Worm (Caenorhabditis elegans) whole organism, L4 larva: ENCODE measurements around the gene col-17.

Source experiments
- F49E8.2 ChIP-seq: sonication (generic microtip); optimal IDR thresholded peaks from 2 replicates; lab custom pipeline; 2016; ENCODE audit warnings: missing compliant biosample characterization, mild to moderate bottlenecking, missing genetic modification characterization, borderline replicate concordance
- T20F7.1 ChIP-seq: fragments of 200-800 bp; sonication (Bioruptor generic); optimal IDR thresholded peaks from 2 replicates; lab custom pipeline; 2018; ENCODE audit warnings: mild to moderate bottlenecking, missing genetic modification characterization, missing compliant biosample characterization
- T26A8.4 ChIP-seq: fragments of 200-800 bp; sonication (Bioruptor generic); IDR thresholded peaks from 2 replicates; pipeline ENCODE4 v1.3.6; 2022; ENCODE audit warnings: missing genetic modification characterization, missing compliant biosample characterization
- ama-1 ChIP-seq: fragments of 150-350 bp; optimal IDR thresholded peaks from 2 replicates; lab custom pipeline; 2014; ENCODE audit warnings: inconsistent platforms, mixed read lengths
- ceh-20 ChIP-seq: fragments of 200-800 bp; sonication (Bioruptor generic); IDR thresholded peaks from 2 replicates; pipeline ENCODE4 v1.3.6; 2022; ENCODE audit warnings: missing genetic modification reagents, missing genetic modification characterization, missing compliant biosample characterization
- ceh-44 ChIP-seq: fragments of 200-800 bp; sonication (Bioruptor generic); IDR thresholded peaks from 2 replicates; pipeline ENCODE4 v1.3.6; 2022; ENCODE audit warnings: missing genetic modification reagents, missing genetic modification characterization, missing compliant biosample characterization
- ceh-82 ChIP-seq: sonication (generic microtip); optimal IDR thresholded peaks from 2 replicates; lab custom pipeline; 2017; ENCODE audit warnings: missing biosample characterization, missing genetic modification characterization
- ces-1 ChIP-seq: fragments of 150-350 bp; sonication (generic microtip); optimal IDR thresholded peaks from 4 replicates; lab custom pipeline; 2014; ENCODE audit warnings: missing biosample characterization, missing genetic modification reagents, missing genetic modification characterization
- daf-16 ChIP-seq, 3 experiments: sonication (generic microtip); optimal IDR thresholded peaks; 2 replicates each; lab custom pipeline; 2016 to 2017; ENCODE audit warnings: missing genetic modification characterization in 3 of 3, missing genetic modification reagents in 3 of 3, mild to moderate bottlenecking in 2 of 3, missing compliant biosample characterization in 2 of 3, missing biosample characterization in 1 of 3, moderate library complexity in 1 of 3
- dpl-1 ChIP-seq: fragments of 150-350 bp; optimal IDR thresholded peaks from 2 replicates; lab custom pipeline; 2014; ENCODE audit warnings: missing biosample characterization, missing genetic modification reagents, missing genetic modification characterization
- dve-1 ChIP-seq: sonication (generic microtip); optimal IDR thresholded peaks from 2 replicates; lab custom pipeline; 2017; ENCODE audit warnings: antibody characterized with exemption, mild to moderate bottlenecking, missing genetic modification characterization, missing compliant biosample characterization; ENCODE audit not compliant: insufficient read depth
- egl-43 ChIP-seq: fragments of 200-800 bp; sonication (Bioruptor generic); IDR thresholded peaks from 2 replicates; pipeline ENCODE4 v1.3.6; 2022; ENCODE audit warnings: missing genetic modification reagents, missing genetic modification characterization, missing compliant biosample characterization
- hif-1 ChIP-seq, 2 experiments: sonication (generic microtip); optimal IDR thresholded peaks; 2 replicates each; lab custom pipeline; 2016 to 2017; ENCODE audit warnings: missing compliant biosample characterization in 2 of 2, missing genetic modification characterization in 2 of 2, missing genetic modification reagents in 2 of 2, missing genotype in 2 of 2, mild to moderate bottlenecking in 1 of 2
- hlh-11 ChIP-seq: fragments of 200-800 bp; sonication (Bioruptor generic); optimal IDR thresholded peaks from 2 replicates; lab custom pipeline; 2018; ENCODE audit warnings: mild to moderate bottlenecking, missing genetic modification characterization, missing compliant biosample characterization
- hmg-1.1 ChIP-seq: fragments of 200-800 bp; sonication (Bioruptor generic); IDR thresholded peaks from 2 replicates; pipeline ENCODE4 v1.3.6; 2022; ENCODE audit warnings: missing genetic modification reagents, missing genetic modification characterization, missing compliant biosample characterization
- lin-13 ChIP-seq: fragments of 150-350 bp; optimal IDR thresholded peaks from 2 replicates; lab custom pipeline; 2014; ENCODE audit warnings: missing biosample characterization, missing genetic modification reagents, missing genetic modification characterization
- lsy-2 ChIP-seq, 2 experiments: fragments of 150-350 bp in 1 of 2; sonication (generic microtip) in 1 of 2; optimal IDR thresholded peaks; 2 replicates each; lab custom pipeline; 2014 to 2017; ENCODE audit warnings: missing biosample characterization in 2 of 2, missing genetic modification characterization in 2 of 2
- mep-1 ChIP-seq: fragments of 150-350 bp; sonication (generic microtip); optimal IDR thresholded peaks from 3 replicates; lab custom pipeline; 2014; ENCODE audit warnings: missing biosample characterization, missing genetic modification characterization
- mes-2 ChIP-seq: sonication (generic microtip); optimal IDR thresholded peaks from 2 replicates; lab custom pipeline; 2016; ENCODE audit warnings: missing genotype, mild to moderate bottlenecking, missing genetic modification characterization, missing compliant biosample characterization; ENCODE audit not compliant: poor library complexity, severe bottlenecking
- nhr-10 ChIP-seq: fragments of 150-350 bp; optimal IDR thresholded peaks from 2 replicates; lab custom pipeline; 2014; ENCODE audit warnings: missing biosample characterization, missing genetic modification characterization
- nhr-11 ChIP-seq: fragments of 150-350 bp; optimal IDR thresholded peaks from 2 replicates; lab custom pipeline; 2014; ENCODE audit warnings: missing biosample characterization, missing genetic modification characterization
- nhr-28 ChIP-seq: fragments of 150-350 bp; optimal IDR thresholded peaks from 2 replicates; lab custom pipeline; 2014; ENCODE audit warnings: missing biosample characterization, missing genetic modification characterization
- nhr-48 ChIP-seq: sonication (generic microtip); optimal IDR thresholded peaks from 2 replicates; lab custom pipeline; 2016; ENCODE audit warnings: mild to moderate bottlenecking, missing genetic modification characterization, missing compliant biosample characterization
- nhr-77 ChIP-seq: fragments of 150-350 bp; optimal IDR thresholded peaks from 2 replicates; lab custom pipeline; 2014; ENCODE audit warnings: missing biosample characterization, missing genetic modification characterization
- pha-4 ChIP-seq, 2 experiments: fragments of 150-350 bp in 1 of 2; fragments of 200-800 bp in 1 of 2; sonication (Bioruptor generic) in 1 of 2; IDR thresholded peaks in 1 of 2; optimal IDR thresholded peaks in 1 of 2; 2 replicates each; pipeline versions ENCODE4 v1.3.6 to Lab custom; 2014 to 2022; ENCODE audit warnings: missing genetic modification characterization in 2 of 2, missing genetic modification reagents in 2 of 2, missing biosample characterization in 1 of 2, missing compliant biosample characterization in 1 of 2
- php-3 ChIP-seq: fragments of 200-800 bp; sonication (Bioruptor generic); IDR thresholded peaks from 2 replicates; pipeline ENCODE4 v1.3.6; 2022; ENCODE audit warnings: missing genetic modification reagents, missing genetic modification characterization, missing compliant biosample characterization
- set-16 ChIP-seq: fragments of 200-800 bp; sonication (Bioruptor generic); IDR thresholded peaks from 2 replicates; pipeline ENCODE4 v1.3.6; 2022; ENCODE audit warnings: missing genetic modification reagents, missing genetic modification characterization, missing compliant biosample characterization
- snpc-1.2 ChIP-seq: fragments of 200-800 bp; sonication (Bioruptor generic); IDR thresholded peaks from 2 replicates; pipeline ENCODE4 v1.3.6; 2022; ENCODE audit warnings: missing genetic modification reagents, missing genetic modification characterization, missing compliant biosample characterization
- snpc-4 ChIP-seq: fragments of 150-350 bp; optimal IDR thresholded peaks from 2 replicates; lab custom pipeline; 2014; ENCODE audit warnings: missing biosample characterization, missing genetic modification characterization
- tra-1 ChIP-seq: fragments of 200-800 bp; sonication (Bioruptor generic); IDR thresholded peaks from 2 replicates; pipeline ENCODE4 v1.3.6; 2022; ENCODE audit warnings: missing genetic modification reagents, missing genetic modification characterization, missing compliant biosample characterization
- zfp-2 ChIP-seq: sonication (generic microtip); optimal IDR thresholded peaks from 2 replicates; lab custom pipeline; 2016; ENCODE audit warnings: mild to moderate bottlenecking, missing genetic modification characterization, missing compliant biosample characterization
- zfp-3 ChIP-seq: fragments of 200-800 bp; sonication (Bioruptor generic); conservative IDR thresholded peaks from 2 replicates; pipeline ENCODE4 v1.3.6; 2022; ENCODE audit warnings: missing genetic modification reagents, missing genetic modification characterization, missing compliant biosample characterization
- zip-11 ChIP-seq: fragments of 200-800 bp; sonication (Bioruptor generic); IDR thresholded peaks from 2 replicates; pipeline ENCODE4 v1.3.6; 2022; ENCODE audit warnings: missing genetic modification characterization, missing compliant biosample characterization

Gene col-17

DNA sequence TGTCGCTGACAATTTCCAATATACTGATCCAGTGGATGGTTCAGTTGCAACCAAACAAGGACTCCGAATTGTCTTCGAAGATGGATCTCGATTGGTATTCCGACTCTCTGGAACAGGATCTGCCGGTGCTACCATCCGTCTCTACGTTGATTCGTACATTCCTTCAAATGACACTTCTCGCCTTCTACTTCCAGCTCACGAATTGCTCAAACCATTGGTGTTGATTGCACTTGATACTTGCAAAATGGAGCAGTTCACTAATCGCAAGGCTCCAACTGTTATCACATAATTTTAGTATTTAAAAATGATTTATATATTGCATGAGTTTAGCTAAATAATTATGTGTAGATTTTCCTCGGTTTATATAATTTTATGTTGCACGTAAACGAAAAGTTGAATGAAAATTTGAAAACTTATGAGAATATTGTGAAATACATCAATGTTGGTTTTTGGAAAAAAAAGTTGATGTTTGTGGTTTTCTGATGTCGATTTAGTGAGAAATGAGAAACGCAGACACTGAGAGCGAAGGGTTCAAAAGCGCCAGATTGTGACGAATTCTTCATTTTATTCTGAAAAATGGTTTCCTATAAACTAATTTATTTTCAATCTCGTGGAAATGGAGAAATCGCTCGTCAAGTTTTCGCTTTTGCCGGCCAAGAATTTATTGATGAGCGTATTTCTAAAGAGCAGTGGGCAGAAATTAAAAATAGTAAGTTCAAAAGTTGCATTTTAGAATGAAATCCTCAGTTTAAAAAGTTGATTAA is 23.8 kb upstream of the col-17 start, which contains the start of gene gst-9 (continued):
- TF ChIP-seq lin-13 (GFP tag; lab: Kevin White, UChicago): peak; percentile 57
- TF ChIP-seq php-3 (GFP tag; lab: Robert Waterston, UW): 0 out of 2 replicates have a peak, but pooled peaks have one; percentile 45
- TF ChIP-seq egl-43 (GFP tag; lab: Robert Waterston, UW): 0 out of 2 replicates have a peak, but pooled peaks have one; percentile 59
- no peak for TF ChIP-seq ceh-44 (GFP tag; lab: Robert Waterston, UW)
- TF ChIP-seq snpc-4 (tag; lab: Kevin White, UChicago): no peak
- peak; percentile 48; the same call in 1 of the 2 replicates for TF ChIP-seq T26A8.4 (GFP tag; lab: Robert Waterston, UW)
- no peak for TF ChIP-seq tra-1 (GFP tag; lab: Robert Waterston, UW)
- TF ChIP-seq nhr-10: no peak
- TF ChIP-seq snpc-1.2 (GFP tag; lab: Robert Waterston, UW): no peak
- TF ChIP-seq nhr-48: no peak
- TF ChIP-seq F49E8.2 (tag; lab: Kevin White, UChicago): no peak
- TF ChIP-seq mes-2: no peak
- TF ChIP-seq zip-11 (GFP tag; lab: Robert Waterston, UW): no peak
- TF ChIP-seq dve-1 (tag; lab: Kevin White, UChicago): peak; percentile 86
- TF ChIP-seq T20F7.1 (GFP tag; lab: Kevin White, UChicago): peak; percentile 13
- TF ChIP-seq ceh-82 (tag; lab: Kevin White, UChicago): no peak

DNA sequence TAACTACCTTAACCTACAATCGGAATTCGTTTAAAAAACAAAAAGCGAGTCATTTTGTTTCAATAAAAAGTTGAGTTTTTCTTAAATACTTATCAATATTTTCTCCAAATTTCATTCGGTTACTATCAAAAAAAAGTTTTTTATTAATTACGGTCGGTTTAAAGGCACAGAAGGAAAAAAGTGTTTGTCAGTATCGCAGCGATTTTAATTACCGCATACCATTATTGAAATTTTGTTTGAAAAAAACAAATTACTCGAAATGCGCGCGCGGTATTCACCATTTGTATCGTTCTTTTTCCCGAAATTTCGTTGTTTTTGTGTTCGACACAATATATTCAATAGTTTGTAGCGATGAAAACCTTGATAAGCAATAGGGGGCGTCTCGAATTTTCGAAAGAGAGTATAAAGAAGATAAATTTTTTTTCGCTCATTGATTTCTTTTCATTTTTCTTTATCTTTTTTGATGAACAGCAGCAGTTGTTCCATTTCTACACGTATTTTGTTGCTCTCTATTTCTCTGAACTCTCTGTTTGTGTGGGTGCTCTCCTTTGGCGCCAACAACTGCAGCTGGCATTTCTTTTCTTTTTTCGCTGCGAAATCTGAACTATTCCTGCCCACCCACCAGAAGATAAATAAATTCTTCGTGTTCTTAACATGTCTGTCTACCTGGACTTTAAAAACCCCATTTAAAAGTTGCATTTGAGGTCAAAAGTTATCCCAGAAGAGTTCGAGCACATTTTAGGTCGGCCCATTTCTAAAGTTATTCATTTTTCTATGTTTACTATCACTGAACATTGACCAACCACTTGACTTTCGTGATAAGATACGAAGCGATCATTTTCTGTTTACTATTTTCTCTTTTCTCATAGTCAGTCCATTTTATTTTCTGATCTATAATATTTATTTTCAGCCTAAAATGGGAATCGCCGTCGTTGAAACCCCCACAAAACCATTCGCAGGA is 21.4 kb upstream of the col-17 start, which contains the start of gene pgm-1:
pgm-1 (plus strand) TSS at position 911 of the 961 bp plus-strand sequence.
- TF ChIP-seq ama-1 (lab: Kevin White, UChicago) (peak; percentile 56), dpl-1 (no peak), tra-1 (GFP tag; lab: Robert Waterston, UW) (0 out of 2 replicates have a peak, but pooled peaks have one; percentile 29), hmg-1.1 (GFP tag; lab: Robert Waterston, UW) (peak; percentile 57; the same call in 1 of the 2 replicates), dve-1 (tag; lab: Kevin White, UChicago) (peak; percentile 4), pha-4 (GFP tag; IDR thresholded peaks at IDR 0.05; lab: Robert Waterston, UW) (0 out of 2 replicates have a peak, but pooled peaks have one; percentile 11), pha-4 (tag; optimal IDR thresholded peaks at IDR 0.05; lab: Kevin White, UChicago) (no peak), nhr-77 (tag; lab: Kevin White, UChicago) (no peak), ceh-20 (GFP tag; lab: Robert Waterston, UW) (0 out of 2 replicates have a peak, but pooled peaks have one; percentile 14), ces-1 (GFP tag; lab: Kevin White, UChicago) (no peak), lin-13 (GFP tag; lab: Kevin White, UChicago) (no peak), daf-16 (GFP tag; optimal IDR thresholded peaks at IDR 0.05; lab: Kevin White, UChicago) (peak in 1 of 2 experiments; percentile 64), daf-16 (tag; optimal IDR thresholded peaks at IDR 0.05; lab: Kevin White, UChicago) (peak; percentile 43), mep-1 (tag; lab: Kevin White, UChicago) (peak; percentile 9), zfp-3 (no peak), hlh-11 (tag; lab: Kevin White, UChicago) (peak; percentile 72), hif-1 (tag; optimal IDR thresholded peaks at IDR 0.05; lab: Kevin White, UChicago) (peak in 1 of 2 experiments; percentile 72), set-16 (GFP tag; lab: Robert Waterston, UW) (no peak), lsy-2 (tag; optimal IDR thresholded peaks at IDR 0.05; lab: Kevin White, UChicago) (peak in 1 of 2 experiments; percentile 44), nhr-28 (tag; lab: Kevin White, UChicago) (peak; percentile 97), zfp-2 (tag; lab: Kevin White, UChicago) (no peak), nhr-11 (tag; lab: Kevin White, UChicago) (peak; percentile 61)
